Worm (Caenorhabditis elegans) whole organism, L4/young adult: ENCODE measurements around the gene wsp-1.

Experiments
- W03F9.2 ChIP-seq: fragments of 150-350 bp; optimal IDR thresholded peaks from 2 replicates; lab custom pipeline; 2014; ENCODE audit warnings: missing biosample characterization, missing genetic modification characterization
- dao-5 ChIP-seq: sonication (generic microtip); optimal IDR thresholded peaks from 2 replicates; lab custom pipeline; 2016; ENCODE audit warnings: missing genotype, missing genetic modification characterization, moderate library complexity, missing compliant biosample characterization
- him-1 ChIP-seq: sonication (generic microtip); optimal IDR thresholded peaks from 2 replicates; lab custom pipeline; 2016; ENCODE audit warnings: missing genotype, missing genetic modification reagents, missing genetic modification characterization, missing compliant biosample characterization

DNA sequence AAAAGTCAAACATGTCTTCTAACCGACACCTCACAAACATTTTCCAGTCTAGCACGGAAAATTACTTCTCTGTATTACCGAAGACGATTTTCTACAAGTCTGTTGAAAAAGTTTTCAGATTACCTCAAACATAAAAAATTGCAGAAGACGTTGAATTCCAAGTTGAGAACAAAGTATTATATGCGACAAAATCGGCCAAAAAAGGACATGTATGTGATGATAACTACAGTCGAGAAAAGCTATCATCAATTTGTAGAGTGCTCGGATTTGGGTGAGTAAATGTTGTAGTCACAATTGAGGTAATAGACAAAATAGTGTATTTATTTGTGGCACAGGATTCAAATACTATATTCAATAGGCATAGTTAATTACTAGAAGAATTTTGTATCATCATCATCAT lies 10.1 kb upstream of the wsp-1 start:
- no peak for TF ChIP-seq dao-5
- TF ChIP-seq W03F9.2 (tag; lab: Kevin White, UChicago): no peak
- TF ChIP-seq him-1 (tag; lab: Kevin White, UChicago): no peak
